Worm (Caenorhabditis elegans) whole organism, early embryonic: Measurements from ENCODE around the gene R05D8.9.

Source experiments
- B0310.2 ChIP-seq: sonication (generic microtip); optimal IDR thresholded peaks from 2 replicates; lab custom pipeline; 2016; ENCODE audit warnings: mild to moderate bottlenecking, missing genetic modification characterization, missing compliant biosample characterization
- ama-1 ChIP-seq: fragments of 150-350 bp; optimal IDR thresholded peaks from 2 replicates; lab custom pipeline; 2014
- ceh-13 ChIP-seq: fragments of 200-800 bp; sonication (Bioruptor generic); optimal IDR thresholded peaks from 2 replicates; lab custom pipeline; 2018; ENCODE audit warnings: mild to moderate bottlenecking, missing genetic modification characterization, missing compliant biosample characterization
- ets-7 ChIP-seq: sonication (generic microtip); optimal IDR thresholded peaks from 2 replicates; lab custom pipeline; 2016; ENCODE audit warnings: missing genotype, missing genetic modification characterization, missing compliant biosample characterization
- flt-1 ChIP-seq: fragments of 200-800 bp; sonication (Bioruptor generic); IDR thresholded peaks from 2 replicates; pipeline ENCODE4 v1.3.6; 2022; ENCODE audit warnings: missing genetic modification characterization, missing compliant biosample characterization
- hmbx-1 ChIP-seq: sonication (generic microtip); optimal IDR thresholded peaks from 2 replicates; lab custom pipeline; 2016; ENCODE audit warnings: mild to moderate bottlenecking, missing genetic modification characterization, missing compliant biosample characterization
- hmg-4 ChIP-seq: fragments of 200-800 bp; sonication (Bioruptor generic); optimal IDR thresholded peaks from 2 replicates; lab custom pipeline; 2018; ENCODE audit warnings: mild to moderate bottlenecking, missing genetic modification characterization, missing compliant biosample characterization
- pes-1 ChIP-seq: fragments of 200-800 bp; sonication (Bioruptor generic); IDR thresholded peaks from 2 replicates; pipeline ENCODE4 v1.3.6; 2022; ENCODE audit warnings: missing genetic modification reagents, missing genetic modification characterization, missing compliant biosample characterization
- scrt-1 ChIP-seq: fragments of 200-800 bp; sonication (Bioruptor generic); IDR thresholded peaks from 2 replicates; pipeline ENCODE4 v1.3.6; 2022; ENCODE audit warnings: missing genetic modification characterization, missing compliant biosample characterization
- sea-1 ChIP-seq: fragments of 200-800 bp; sonication (Bioruptor generic); conservative IDR thresholded peaks from 2 replicates; pipeline ENCODE4 v1.3.6; 2022; ENCODE audit warnings: missing genetic modification characterization, missing compliant biosample characterization
- tbx-37 ChIP-seq: fragments of 200-800 bp; sonication (Bioruptor generic); conservative IDR thresholded peaks from 2 replicates; pipeline ENCODE4 v1.3.6; 2022; ENCODE audit warnings: missing genetic modification reagents, missing genetic modification characterization, missing compliant biosample characterization
- tra-4 ChIP-seq: sonication (generic microtip); optimal IDR thresholded peaks from 2 replicates; lab custom pipeline; 2017; ENCODE audit warnings: missing genetic modification characterization, missing compliant biosample characterization

DNA sequence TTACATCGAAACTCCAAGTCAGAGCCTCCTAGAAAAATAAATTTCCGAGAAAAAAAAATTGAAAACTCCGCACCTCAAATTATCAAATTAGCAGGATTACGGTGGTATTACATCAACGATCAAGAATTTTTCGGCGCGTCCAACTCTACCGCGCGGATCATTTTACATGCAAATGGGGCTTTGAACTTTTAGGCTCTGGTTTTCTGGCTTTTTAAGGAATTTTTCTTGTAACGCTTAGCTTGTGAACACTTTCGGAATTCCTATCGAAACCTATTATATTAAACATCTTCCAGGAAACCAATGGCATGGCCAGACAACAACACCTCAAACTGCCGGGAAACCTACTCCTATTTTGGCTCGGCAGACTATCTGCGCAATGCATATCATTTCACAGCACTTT lies 4.2 kb upstream of the R05D8.9 start, which contains the start of gene srh-56:
- TF ChIP-seq ama-1 (lab: Kevin White, UChicago) (no peak), hmbx-1 (tag; lab: Kevin White, UChicago) (no peak), pes-1 (GFP tag; lab: Robert Waterston, UW) (no peak), hmg-4 (GFP tag; lab: Kevin White, UChicago) (no peak), tbx-37 (no peak), ets-7 (tag; lab: Kevin White, UChicago) (no peak), tra-4 (tag; lab: Kevin White, UChicago) (no peak), scrt-1 (GFP tag; lab: Robert Waterston, UW) (no peak), sea-1 (no peak), flt-1 (GFP tag; lab: Robert Waterston, UW) (no peak), ceh-13 (GFP tag; lab: Kevin White, UChicago) (no peak), B0310.2 (tag; lab: Kevin White, UChicago) (no peak)
